Worm (Caenorhabditis elegans): ENCODE data around the gene ifc-2.

DNA sequence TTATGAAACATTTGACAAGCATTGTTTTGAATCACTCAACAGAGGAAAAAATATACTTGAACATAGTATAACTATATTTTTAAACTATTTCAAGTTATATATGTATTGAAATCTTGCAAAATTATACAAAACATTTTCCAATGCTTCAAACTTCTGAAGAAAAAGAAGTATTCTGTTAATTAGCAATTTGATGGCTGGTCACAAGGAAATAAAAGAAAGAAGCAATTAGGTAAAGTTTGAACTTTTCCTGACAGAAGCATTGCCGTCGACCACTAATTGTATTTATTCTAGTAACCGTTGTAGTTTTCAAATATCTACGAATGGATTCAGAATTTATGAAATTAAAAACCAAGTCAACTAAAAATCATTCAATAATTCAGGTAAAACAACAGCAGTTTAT lies 33.9 kb upstream of the ifc-2 start:
- TF ChIP-seq lin-13 (tag; optimal IDR thresholded peaks at IDR 0.05) (no peak), mls-2 (tag; optimal IDR thresholded peaks at IDR 0.05) (no peak), ztf-11 (tag; optimal IDR thresholded peaks at IDR 0.05) (no peak), ces-1 (GFP tag; optimal IDR thresholded peaks at IDR 0.05) (peak; percentile 27), nhr-28 (tag; optimal IDR thresholded peaks at IDR 0.05) (no peak), elt-3 (tag; optimal IDR thresholded peaks at IDR 0.05) (no peak)
